Fruit fly (Drosophila melanogaster) ovary, adult (tissue): ENCODE results near the gene Vago.

Source experiments
- CG17801 ChIP-seq: fragments of 200-800 bp; optimal IDR thresholded peaks from 2 replicates; lab custom pipeline; 2019; ENCODE audit warnings: missing biosample characterization, mild to moderate bottlenecking, missing genetic modification characterization, moderate library complexity; ENCODE audit not compliant: partially characterized antibody

Vago gene

dm6 chrX:11108148-11108844 is 19.2 kb downstream of the Vago start, which contains the start of gene Hsp60A:
TSS of gene Hsp60A (plus strand) at chrX:11108482.
- TF ChIP-seq CG17801 (GFP tag; lab: Kevin White, UChicago): peak; percentile 42

dm6 chrX:11108845-11109450 is 19.9 kb downstream of the Vago start:
- no peak for TF ChIP-seq CG17801 (GFP tag; lab: Kevin White, UChicago)

- TF ChIP-seq CG17801 (GFP tag; lab: Kevin White, UChicago): no peak
Observed at dm6 chrX:11109670-11110069, 20.6 kb downstream of the Vago start.

- TF ChIP-seq CG17801 (GFP tag; lab: Kevin White, UChicago): no peak
Observed at dm6 chrX:11123561-11123960, 34.5 kb downstream of the Vago start.

- TF ChIP-seq CG17801 (GFP tag; lab: Kevin White, UChicago): no peak
Observed at dm6 chrX:11124126-11124748, 35.1 kb downstream of the Vago start, which contains the start of gene CG11122. TSS of gene CG11122 (minus strand) at chrX:11124726.

- TF ChIP-seq CG17801 (GFP tag; lab: Kevin White, UChicago): peak; percentile 41
Observed at dm6 chrX:11124749-11125508, 35.8 kb downstream of the Vago start, which contains the start of gene Rpt3. TSS of gene Rpt3 (plus strand) at chrX:11125101.

- TF ChIP-seq CG17801 (GFP tag; lab: Kevin White, UChicago): peak; percentile 54
Observed at dm6 chrX:11128828-11129227, 39.7 kb downstream of the Vago start, which contains the start of gene SrpRalpha. TSS of gene SrpRalpha (minus strand) at chrX:11129087.

- TF ChIP-seq CG17801 (GFP tag; lab: Kevin White, UChicago): no peak
Observed at dm6 chrX:11132312-11132711, 43.2 kb downstream of the Vago start, which contains the start of gene CG44385. TSS of gene CG44385 (minus strand) at chrX:11132412.

- no peak for TF ChIP-seq CG17801 (GFP tag; lab: Kevin White, UChicago)
Observed at dm6 chrX:11135840-11136586, 46.9 kb downstream of the Vago start.

- no peak for TF ChIP-seq CG17801 (GFP tag; lab: Kevin White, UChicago)
Observed at dm6 chrX:11136587-11137512, 47.8 kb downstream of the Vago start, which contains the start of gene Klp10A. TSS of gene Klp10A (minus strand) at chrX:11137118.

dm6 chrX:11137566-11138186 is 48.6 kb downstream of the Vago start, which contains the start of gene CDK2AP1:
TSS of gene CDK2AP1 (plus strand) at chrX:11137859.
- peak; percentile 20 for TF ChIP-seq CG17801 (GFP tag; lab: Kevin White, UChicago)
